Fruit fly (Drosophila melanogaster): Measurements from ENCODE around the gene defl.

The defl gene

dm6 chr3L:9763389-9763917, 40.2 kb downstream of the defl start, which contains the start of gene Ae2:
Gene Ae2, plus strand, starts transcription at chr3L:9763544.
- no peak for TF ChIP-seq noc (tag; optimal IDR thresholded peaks at IDR 0.05)

dm6 chr3L:9764307-9764706, 41.1 kb downstream of the defl start:
- no peak for TF ChIP-seq noc (tag; optimal IDR thresholded peaks at IDR 0.05)

- no peak for TF ChIP-seq noc (tag; optimal IDR thresholded peaks at IDR 0.05)
Observed at dm6 chr3L:9764915-9765709, 41.9 kb downstream of the defl start.

dm6 chr3L:9765710-9766005, 42.4 kb downstream of the defl start:
- TF ChIP-seq noc (tag; optimal IDR thresholded peaks at IDR 0.05), result no peak

dm6 chr3L:9766364-9766763, 43.1 kb downstream of the defl start:
- TF ChIP-seq noc (tag; optimal IDR thresholded peaks at IDR 0.05), result no peak

dm6 chr3L:9767636-9768358, 44.6 kb downstream of the defl start:
- TF ChIP-seq noc (tag; optimal IDR thresholded peaks at IDR 0.05), result peak; percentile 31

dm6 chr3L:9768385-9768784, 45.2 kb downstream of the defl start:
- peak; percentile 71 for TF ChIP-seq noc (tag; optimal IDR thresholded peaks at IDR 0.05)

- TF ChIP-seq noc (tag; optimal IDR thresholded peaks at IDR 0.05), result no peak
Observed at dm6 chr3L:9775728-9776127, 52.5 kb downstream of the defl start.

Measured in whole organism, larva.